Worm (Caenorhabditis elegans) whole organism, young adult: Measurements from ENCODE around the gene T28B11.1.

Experiments
- B0019.2 ChIP-seq: fragments of 200-800 bp; sonication (Bioruptor generic); conservative IDR thresholded peaks from 2 replicates; pipeline ENCODE4 v1.3.6; 2022; ENCODE audit warnings: missing genetic modification reagents, missing genetic modification characterization, missing compliant biosample characterization
- B0261.1 ChIP-seq: sonication (generic microtip); optimal IDR thresholded peaks from 2 replicates; lab custom pipeline; 2016; ENCODE audit warnings: mild to moderate bottlenecking, missing genetic modification characterization, moderate library complexity, missing compliant biosample characterization
- F37B4.10 ChIP-seq: fragments of 200-800 bp; sonication (Bioruptor generic); IDR thresholded peaks from 2 replicates; pipeline ENCODE4 v1.3.6; 2022; ENCODE audit warnings: missing genetic modification characterization, missing compliant biosample characterization
- F39B2.1 ChIP-seq: fragments of 200-800 bp; sonication (Bioruptor generic); IDR thresholded peaks from 2 replicates; pipeline ENCODE4 v1.3.6; 2022; ENCODE audit warnings: missing genetic modification reagents, missing genetic modification characterization, missing compliant biosample characterization
- F57C9.4 ChIP-seq: sonication (generic microtip); optimal IDR thresholded peaks from 2 replicates; lab custom pipeline; 2017; ENCODE audit warnings: mild to moderate bottlenecking, missing genetic modification characterization, missing compliant biosample characterization
- K11D2.4 ChIP-seq: fragments of 200-800 bp; sonication (Bioruptor generic); IDR thresholded peaks from 2 replicates; pipeline ENCODE4 v1.3.6; 2022; ENCODE audit warnings: missing genetic modification reagents, missing genetic modification characterization, missing compliant biosample characterization
- T07F8.4 ChIP-seq: sonication (generic microtip); optimal IDR thresholded peaks from 2 replicates; lab custom pipeline; 2016; ENCODE audit warnings: mild to moderate bottlenecking, missing genetic modification characterization, moderate library complexity, missing compliant biosample characterization
- Y53G8AR.9 ChIP-seq: fragments of 200-800 bp; sonication (Bioruptor generic); conservative IDR thresholded peaks from 2 replicates; pipeline ENCODE4 v1.3.6; 2022; ENCODE audit warnings: missing genetic modification reagents, missing genetic modification characterization, missing compliant biosample characterization
- aptf-3 ChIP-seq: fragments of 200-800 bp; sonication (Bioruptor generic); IDR thresholded peaks from 2 replicates; pipeline ENCODE4 v1.3.6; 2022; ENCODE audit warnings: missing genetic modification characterization, missing compliant biosample characterization
- bed-1 ChIP-seq: fragments of 200-800 bp; sonication (Bioruptor generic); IDR thresholded peaks from 2 replicates; pipeline ENCODE4 v1.3.6; 2022; ENCODE audit warnings: missing genetic modification reagents, missing genetic modification characterization, missing compliant biosample characterization
- cebp-1 ChIP-seq, 2 experiments: fragments of 200-800 bp in 1 of 2; sonication (Bioruptor generic) in 1 of 2; sonication (generic microtip) in 1 of 2; IDR thresholded peaks in 1 of 2; optimal IDR thresholded peaks in 1 of 2; 2 replicates each; pipeline versions ENCODE4 v1.3.6 to Lab custom; 2017 to 2022; ENCODE audit warnings: missing compliant biosample characterization in 2 of 2, missing genetic modification characterization in 2 of 2, mild to moderate bottlenecking in 1 of 2, missing genetic modification reagents in 1 of 2, moderate library complexity in 1 of 2
- ceh-58 ChIP-seq: fragments of 200-800 bp; sonication (Bioruptor generic); IDR thresholded peaks from 2 replicates; pipeline ENCODE4 v1.3.6; 2022; ENCODE audit warnings: missing genetic modification characterization, missing compliant biosample characterization
- ceh-91 ChIP-seq: fragments of 200-800 bp; sonication (Bioruptor generic); IDR thresholded peaks from 2 replicates; pipeline ENCODE4 v1.3.6; 2022; ENCODE audit warnings: missing genetic modification reagents, missing genetic modification characterization, missing compliant biosample characterization
- die-1 ChIP-seq: sonication (generic microtip); optimal IDR thresholded peaks from 2 replicates; lab custom pipeline; 2016; ENCODE audit warnings: missing genotype, mild to moderate bottlenecking, missing genetic modification characterization, missing compliant biosample characterization
- dox-1 ChIP-seq: fragments of 200-800 bp; sonication (Bioruptor generic); IDR thresholded peaks from 2 replicates; pipeline ENCODE4 v1.3.6; 2022; ENCODE audit warnings: missing genetic modification reagents, missing genetic modification characterization, missing compliant biosample characterization
- ekl-4 ChIP-seq: fragments of 200-800 bp; sonication (Bioruptor generic); IDR thresholded peaks from 2 replicates; pipeline ENCODE4 v1.3.6; 2022; ENCODE audit warnings: missing genetic modification reagents, missing genetic modification characterization, missing compliant biosample characterization
- hsf-1 ChIP-seq: fragments of 200-800 bp; sonication (Bioruptor generic); IDR thresholded peaks from 2 replicates; pipeline ENCODE4 v1.3.6; 2022; ENCODE audit warnings: missing genetic modification reagents, missing genetic modification characterization, missing compliant biosample characterization
- lin-40 ChIP-seq: sonication (generic microtip); optimal IDR thresholded peaks from 2 replicates; lab custom pipeline; 2016; ENCODE audit warnings: missing genetic modification characterization, mild to moderate bottlenecking, missing compliant biosample characterization, missing genotype, missing genetic modification reagents
- lir-1 ChIP-seq: fragments of 200-800 bp; sonication (Bioruptor generic); conservative IDR thresholded peaks from 2 replicates; pipeline ENCODE4 v1.3.6; 2022; ENCODE audit warnings: missing genetic modification reagents, missing genetic modification characterization, missing compliant biosample characterization
- lsy-27 ChIP-seq: sonication (generic microtip); optimal IDR thresholded peaks from 2 replicates; lab custom pipeline; 2017; ENCODE audit warnings: missing genetic modification characterization, mild to moderate bottlenecking, missing compliant biosample characterization, antibody characterized with exemption, missing genotype, borderline replicate concordance; ENCODE audit not compliant: insufficient read depth
- madf-10 ChIP-seq: sonication (generic microtip); optimal IDR thresholded peaks from 2 replicates; lab custom pipeline; 2016; ENCODE audit warnings: mild to moderate bottlenecking, missing genetic modification characterization, missing compliant biosample characterization
- madf-8 ChIP-seq: fragments of 200-800 bp; sonication (Bioruptor generic); conservative IDR thresholded peaks from 2 replicates; pipeline ENCODE4 v1.3.6; 2022; ENCODE audit warnings: missing genetic modification reagents, missing genetic modification characterization, missing compliant biosample characterization
- mes-4 ChIP-seq: sonication (generic microtip); optimal IDR thresholded peaks from 2 replicates; lab custom pipeline; 2016; ENCODE audit warnings: missing genotype, missing genetic modification characterization, missing compliant biosample characterization
- nfya-2 ChIP-seq: fragments of 200-800 bp; sonication (Bioruptor generic); IDR thresholded peaks from 2 replicates; pipeline ENCODE4 v1.3.6; 2022; ENCODE audit warnings: missing genetic modification reagents, missing genetic modification characterization, missing compliant biosample characterization
- nhr-80 ChIP-seq: sonication (generic microtip); optimal IDR thresholded peaks from 2 replicates; lab custom pipeline; 2016; ENCODE audit warnings: missing genetic modification characterization, missing compliant biosample characterization
- pha-4 ChIP-seq: fragments of 150-350 bp; sonication (generic microtip); optimal IDR thresholded peaks from 2 replicates; lab custom pipeline; 2014; ENCODE audit warnings: missing biosample characterization, missing genetic modification reagents, missing genetic modification characterization
- rcor-1 ChIP-seq: fragments of 200-800 bp; sonication (Bioruptor generic); IDR thresholded peaks from 2 replicates; pipeline ENCODE4 v1.3.6; 2022; ENCODE audit warnings: missing genetic modification reagents, missing genetic modification characterization, missing compliant biosample characterization
- repo-1 ChIP-seq: sonication (generic microtip); optimal IDR thresholded peaks from 2 replicates; lab custom pipeline; 2017; ENCODE audit warnings: mild to moderate bottlenecking, missing genetic modification characterization, missing compliant biosample characterization
- somi-1 ChIP-seq: fragments of 200-800 bp; sonication (Bioruptor generic); optimal IDR thresholded peaks from 2 replicates; lab custom pipeline; 2018; ENCODE audit warnings: mild to moderate bottlenecking, missing genetic modification characterization, missing compliant biosample characterization
- unc-62 ChIP-seq: fragments of 150-350 bp; optimal IDR thresholded peaks from 2 replicates; lab custom pipeline; 2014; ENCODE audit warnings: missing biosample characterization, missing genetic modification reagents, missing genetic modification characterization
- ztf-22 ChIP-seq: fragments of 200-800 bp; sonication (Bioruptor generic); optimal IDR thresholded peaks from 2 replicates; lab custom pipeline; 2018; ENCODE audit warnings: mild to moderate bottlenecking, missing genetic modification characterization, moderate library complexity, missing compliant biosample characterization
- ztf-6 ChIP-seq: fragments of 200-800 bp; sonication (Bioruptor generic); IDR thresholded peaks from 2 replicates; pipeline ENCODE4 v1.3.6; 2022; ENCODE audit warnings: missing genetic modification reagents, missing genetic modification characterization, missing compliant biosample characterization

Gene T28B11.1

DNA sequence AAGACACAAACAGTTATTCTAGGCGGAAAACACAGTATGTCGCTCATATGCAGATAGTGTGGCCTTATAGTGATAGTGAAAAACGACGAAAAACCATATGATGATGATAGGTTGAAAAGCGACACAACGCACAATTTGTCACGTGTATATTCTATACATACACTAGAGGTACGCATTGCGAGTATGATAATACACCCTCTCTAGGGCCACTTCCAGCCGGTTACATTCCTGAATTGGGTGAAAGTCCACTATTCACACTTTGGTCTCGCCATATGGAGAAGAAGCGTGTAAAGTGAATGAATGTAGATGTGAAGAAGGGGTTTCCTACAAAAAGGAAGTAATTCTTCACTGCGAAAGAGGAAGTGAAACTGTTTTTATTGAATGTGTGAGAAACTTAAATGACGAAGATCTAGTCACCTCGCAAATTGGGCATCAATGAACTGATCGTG, 2.7 kb downstream of the T28B11.1 start (continued):
- TF ChIP-seq hsf-1 (no peak), ztf-22 (GFP tag; lab: Kevin White, UChicago) (peak; percentile 29), lsy-27 (tag; lab: Kevin White, UChicago) (no peak), lir-1 (GFP tag; lab: Robert Waterston, UW) (no peak), pha-4 (tag; lab: Kevin White, UChicago) (no peak), mes-4 (tag; lab: Kevin White, UChicago) (no peak), dox-1 (peak; percentile 15; the same call in 1 of the 2 replicates), lin-40 (tag; lab: Kevin White, UChicago) (peak; percentile 18), F37B4.10 (no peak), bed-1 (GFP tag; lab: Robert Waterston, UW) (no peak), repo-1 (tag; lab: Kevin White, UChicago) (no peak), F57C9.4 (tag; lab: Kevin White, UChicago) (no peak), nfya-2 (no peak), B0019.2 (GFP tag; lab: Robert Waterston, UW) (no peak), ceh-91 (GFP tag; lab: Robert Waterston, UW) (no peak), madf-8 (GFP tag; lab: Robert Waterston, UW) (no peak), die-1 (no peak), aptf-3 (GFP tag; lab: Robert Waterston, UW) (no peak), rcor-1 (GFP tag; lab: Robert Waterston, UW) (no peak), ceh-58 (GFP tag; lab: Robert Waterston, UW) (no peak), ztf-6 (GFP tag; lab: Robert Waterston, UW) (no peak), F39B2.1 (GFP tag; lab: Robert Waterston, UW) (no peak), unc-62 (GFP tag; lab: Kevin White, UChicago) (no peak)
- TF ChIP-seq, all 124 proteins: peak for 9

DNA sequence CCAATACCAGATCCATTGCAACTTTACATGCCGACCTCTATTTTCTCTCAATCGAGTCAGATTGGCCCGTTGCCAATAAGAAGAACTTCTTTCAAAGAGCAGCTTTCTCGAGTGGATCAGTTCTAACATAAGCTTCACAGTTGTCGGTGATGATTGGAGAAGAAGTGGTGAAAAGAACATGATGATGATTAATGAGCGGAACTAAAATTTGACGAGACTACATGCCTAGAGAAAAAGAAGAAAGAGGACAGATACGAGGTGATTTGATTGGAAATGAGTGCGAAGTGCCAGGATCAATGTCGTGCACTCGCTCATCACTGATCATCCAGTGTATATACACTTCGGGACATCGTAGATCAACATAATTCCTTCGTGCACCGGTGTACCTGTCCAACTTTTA, 4.6 kb downstream of the T28B11.1 start:
- no peak for TF ChIP-seq ekl-4
- peak; percentile 26 for TF ChIP-seq somi-1
- 0 out of 2 replicates have a peak, but pooled peaks have one; percentile 19 for TF ChIP-seq Y53G8AR.9 (GFP tag; lab: Robert Waterston, UW)
- TF ChIP-seq K11D2.4 (GFP tag; lab: Robert Waterston, UW): 0 out of 2 replicates have a peak, but pooled peaks have one; percentile 24

- TF ChIP-seq nhr-80: peak; percentile 86
- TF ChIP-seq B0019.2 (GFP tag; lab: Robert Waterston, UW): no peak
- TF ChIP-seq, all 124 proteins: peak for 1
Observed at ce11 chrV:10726691-10727090, 5.5 kb downstream of the T28B11.1 start.

- TF ChIP-seq ekl-4 (0 out of 2 replicates have a peak, but pooled peaks have one; percentile 9), B0261.1 (tag; lab: Kevin White, UChicago) (no peak), cebp-1 (GFP tag; IDR thresholded peaks at IDR 0.05; lab: Robert Waterston, UW) (0 out of 2 replicates have a peak, but pooled peaks have one; percentile 10), cebp-1 (tag; optimal IDR thresholded peaks at IDR 0.05; lab: Kevin White, UChicago) (no peak), madf-10 (tag; lab: Kevin White, UChicago) (no peak), T07F8.4 (no peak)
- TF ChIP-seq, all 124 proteins: peak for 2
Observed at ce11 chrV:10725424-10725951, 6.7 kb downstream of the T28B11.1 start.
